Worm (Caenorhabditis elegans) whole organism, L4/young adult: ENCODE results near the gene rabs-5.
"Not testable (repeated sequence)": the region's sequence is repeated elsewhere in the genome, so short reads cannot be mapped to it uniquely, and the experiment has no call there.

ENCODE experiments used
- W03F9.2 ChIP-seq: fragments of 150-350 bp; optimal IDR thresholded peaks from 2 replicates; lab custom pipeline; 2014; ENCODE audit warnings: missing biosample characterization, missing genetic modification characterization
- dao-5 ChIP-seq: sonication (generic microtip); optimal IDR thresholded peaks from 2 replicates; lab custom pipeline; 2016; ENCODE audit warnings: missing genotype, missing genetic modification characterization, moderate library complexity, missing compliant biosample characterization
- him-1 ChIP-seq: sonication (generic microtip); optimal IDR thresholded peaks from 2 replicates; lab custom pipeline; 2016; ENCODE audit warnings: missing genotype, missing genetic modification reagents, missing genetic modification characterization, missing compliant biosample characterization

rabs-5 gene

ce11 chrIV:8133536-8133935 lies 26.1 kb upstream of the rabs-5 start, which contains the start of gene sph-1:
TSS of gene sph-1 (minus strand) at chrIV:8133558.
- TF ChIP-seq W03F9.2 (tag; lab: Kevin White, UChicago): peak; percentile 44
- TF ChIP-seq him-1: no peak

DNA sequence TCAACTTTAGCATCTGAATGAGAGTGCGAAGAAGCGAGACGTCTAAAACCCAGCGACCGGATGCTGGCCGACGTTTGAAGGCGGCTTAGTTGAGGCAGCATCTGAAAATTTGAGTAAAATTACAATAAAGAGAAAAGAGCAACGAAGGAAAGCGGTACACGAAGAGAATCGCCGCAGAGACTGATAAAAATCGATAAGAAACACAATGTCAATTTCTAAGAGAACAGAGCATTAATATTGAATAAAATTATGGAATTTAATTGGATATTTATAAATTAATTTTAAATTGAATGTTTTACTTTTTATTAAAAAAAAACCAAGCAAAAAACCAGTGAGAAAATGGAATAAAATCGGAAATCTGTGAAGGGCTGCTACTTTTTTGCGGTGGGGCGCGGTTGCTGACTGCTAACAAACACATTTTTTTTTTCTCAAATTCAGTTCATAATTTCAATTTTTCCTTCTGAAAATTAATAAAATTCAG lies 22.8 kb upstream of the rabs-5 start, which contains the start of the genes ndub-11 and moc-3:
Gene ndub-11 (minus strand): TSS at position 101 of the 481 bp plus-strand sequence.
Gene moc-3 (plus strand): TSS at position 431 of the 481 bp plus-strand sequence.
- TF ChIP-seq dao-5 (tag; lab: Kevin White, UChicago): no peak
- no peak for TF ChIP-seq him-1
- no peak for TF ChIP-seq W03F9.2 (tag; lab: Kevin White, UChicago)

DNA sequence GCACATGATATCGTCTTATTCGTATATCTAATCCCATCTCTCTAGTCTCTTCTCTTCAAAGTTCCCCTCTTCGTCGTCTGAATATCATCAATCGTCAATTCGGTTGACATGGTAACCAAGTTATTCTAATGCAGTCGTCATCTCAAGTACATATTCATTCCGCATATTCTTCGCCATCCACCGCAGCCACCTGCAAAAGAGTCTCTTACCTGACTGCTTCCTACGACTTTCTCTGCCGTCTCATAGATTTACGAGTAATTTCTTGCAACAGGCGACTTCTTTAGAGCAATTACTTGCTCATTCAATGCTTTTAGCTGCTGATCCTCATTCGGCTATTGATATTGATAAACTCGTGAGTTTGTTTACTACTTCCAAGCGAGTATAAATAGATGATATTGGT lies 20.0 kb upstream of the rabs-5 start:
- TF ChIP-seq dao-5 (tag; lab: Kevin White, UChicago): no peak
- no peak for TF ChIP-seq W03F9.2 (tag; lab: Kevin White, UChicago)
- TF ChIP-seq him-1: no peak

DNA sequence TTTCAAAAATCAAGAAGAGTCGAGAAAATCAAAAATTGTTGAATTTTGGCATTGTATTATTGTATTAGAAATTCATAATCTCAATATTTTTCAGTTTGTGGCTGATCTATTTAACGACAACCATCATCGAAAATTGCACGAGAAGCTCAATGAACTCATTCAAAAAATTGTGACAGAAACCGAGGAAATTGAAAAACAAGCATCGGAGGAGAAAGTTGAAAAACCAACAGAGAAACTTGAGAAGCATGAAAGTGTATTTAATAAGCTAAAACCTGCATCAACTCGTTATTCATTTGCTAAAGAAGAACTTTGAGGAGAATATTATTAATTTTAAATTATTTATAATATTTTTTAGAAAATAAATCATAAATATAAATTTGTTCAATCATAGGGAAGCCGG lies 19.5 kb upstream of the rabs-5 start, which contains the start of gene ceph-41:
Gene ceph-41 (plus strand): TSS at position 301 of the 400 bp plus-strand sequence.
- TF ChIP-seq him-1 (no peak), dao-5 (tag; lab: Kevin White, UChicago) (no peak), W03F9.2 (tag; lab: Kevin White, UChicago) (no peak)

DNA sequence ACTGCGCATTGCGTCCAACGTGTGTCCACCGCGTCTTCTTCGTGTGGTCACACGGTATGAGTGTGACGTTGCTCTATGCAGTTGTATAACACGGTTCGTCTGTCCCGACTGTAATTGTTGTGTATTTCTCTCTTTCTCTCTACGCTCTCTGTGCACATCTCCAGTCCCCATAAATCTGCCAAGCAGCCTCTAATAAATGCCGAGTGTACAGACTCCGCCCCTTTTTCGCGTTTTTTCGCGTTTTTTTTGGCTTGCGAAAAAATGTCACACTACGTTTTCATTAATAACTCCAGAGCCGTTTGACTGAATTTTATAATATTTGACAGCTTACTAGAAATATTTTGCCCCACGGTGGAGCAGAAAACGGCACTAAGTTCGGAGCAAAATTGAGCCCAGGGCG lies 14.9 kb upstream of the rabs-5 start, which contains the start of gene erp-44.3:
Gene erp-44.3 (plus strand): TSS at position 301 of the 400 bp plus-strand sequence.
- TF ChIP-seq him-1; dao-5 (tag; lab: Kevin White, UChicago); W03F9.2 (tag; lab: Kevin White, UChicago): not testable (repeated sequence)

DNA sequence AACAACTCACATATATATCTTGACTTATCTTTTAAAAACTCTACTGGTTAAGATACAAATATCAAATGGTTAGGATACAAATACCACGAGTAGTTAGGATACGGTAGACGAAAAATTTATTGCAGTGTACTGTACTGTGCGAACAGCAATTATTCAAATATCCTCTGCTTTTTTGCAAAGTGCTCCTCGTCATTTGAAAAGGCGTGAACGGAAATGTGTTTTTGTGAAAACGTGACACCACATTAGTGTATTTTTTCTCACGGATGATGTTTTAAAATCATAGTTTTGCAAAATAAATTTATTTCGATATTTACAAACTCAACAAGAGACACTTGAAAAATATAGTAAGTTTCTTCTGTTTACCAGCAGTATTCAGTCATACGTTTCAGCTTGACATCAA lies 11.4 kb upstream of the rabs-5 start, which contains the start of gene F42G8.8:
Gene F42G8.8 (plus strand): TSS at position 301 of the 400 bp plus-strand sequence.
- TF ChIP-seq him-1 (no peak), dao-5 (tag; lab: Kevin White, UChicago) (no peak), W03F9.2 (tag; lab: Kevin White, UChicago) (no peak)

DNA sequence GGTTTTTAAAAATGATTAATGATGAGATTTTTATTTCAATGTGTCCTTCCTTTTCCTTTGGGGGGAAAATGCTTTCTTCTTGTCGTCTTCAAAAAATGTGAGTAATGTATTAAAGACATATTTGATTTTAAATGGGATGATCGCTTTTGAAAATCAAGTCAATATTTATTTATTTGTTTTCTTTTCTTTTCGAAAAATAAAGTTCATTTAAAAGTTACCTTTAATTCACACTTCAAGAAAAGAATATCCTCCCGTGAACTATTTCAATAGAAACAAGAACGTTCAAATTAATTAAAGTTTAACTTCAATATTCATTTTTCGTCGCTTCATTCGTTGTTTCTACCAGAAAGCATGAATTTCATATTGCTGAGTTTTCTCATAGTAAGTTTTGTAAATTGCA lies 8.1 kb upstream of the rabs-5 start, which contains the start of gene irld-8:
Gene irld-8 (plus strand): TSS at position 301 of the 400 bp plus-strand sequence.
- TF ChIP-seq W03F9.2 (tag; lab: Kevin White, UChicago): no peak
- no peak for TF ChIP-seq him-1
- TF ChIP-seq dao-5 (tag; lab: Kevin White, UChicago): no peak

- TF ChIP-seq him-1 (no peak), W03F9.2 (tag; lab: Kevin White, UChicago) (no peak), dao-5 (tag; lab: Kevin White, UChicago) (no peak)
Measured at ce11 chrIV:8114535-8114934, 7.1 kb upstream of the rabs-5 start.

DNA sequence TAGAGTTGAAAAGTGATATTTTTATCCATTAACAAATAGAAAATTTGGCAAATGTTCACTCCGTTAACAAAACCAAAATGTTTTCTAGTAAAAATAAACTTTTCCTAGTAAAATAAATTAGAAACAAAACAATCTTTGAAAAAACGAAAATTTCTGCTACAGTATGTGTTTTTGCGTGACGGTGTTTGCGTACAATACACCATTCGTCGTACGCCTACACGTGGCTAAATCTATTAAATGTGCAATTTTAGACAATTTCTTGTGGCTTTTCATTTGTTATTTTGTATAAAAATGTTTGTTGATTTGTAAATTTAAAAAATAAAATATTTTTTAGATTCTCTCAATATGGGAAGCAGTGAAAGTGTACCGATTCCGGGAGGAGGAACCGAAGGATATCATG lies 5.8 kb upstream of the rabs-5 start, which contains the start of gene Y42H9AR.1:
Gene Y42H9AR.1 (plus strand): TSS at position 233 of the 400 bp plus-strand sequence.
- peak; percentile 61 for TF ChIP-seq W03F9.2 (tag; lab: Kevin White, UChicago)
- TF ChIP-seq him-1: no peak

ce11 chrIV:8112646-8113045 lies 5.2 kb upstream of the rabs-5 start:
- TF ChIP-seq W03F9.2 (tag; lab: Kevin White, UChicago) (no peak), dao-5 (tag; lab: Kevin White, UChicago) (no peak), him-1 (no peak)

DNA sequence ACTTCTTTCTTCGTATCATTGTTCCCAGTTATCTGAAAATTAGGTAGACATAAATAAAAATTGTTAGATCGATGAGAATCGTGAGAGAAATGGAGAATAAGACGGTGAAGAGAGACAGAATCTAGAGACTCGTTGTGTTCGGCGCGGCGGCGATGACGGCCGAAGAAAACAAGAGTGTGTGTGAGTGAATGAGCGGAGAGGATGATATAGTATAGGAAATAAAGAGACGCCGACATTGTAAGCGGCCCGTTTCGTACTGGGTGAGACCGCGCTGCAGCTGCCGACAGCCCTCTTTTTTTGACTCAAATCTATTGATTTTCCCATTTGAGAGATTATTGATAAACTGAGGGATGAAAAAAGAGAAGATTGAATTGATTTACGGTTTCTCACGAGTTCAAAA lies 4.8 kb upstream of the rabs-5 start, which contains the start of gene Y42H9AR.4:
Gene Y42H9AR.4 (minus strand): TSS at position 32 of the 400 bp plus-strand sequence.
- no peak for TF ChIP-seq him-1
- TF ChIP-seq W03F9.2 (tag; lab: Kevin White, UChicago): no peak
- TF ChIP-seq dao-5 (tag; lab: Kevin White, UChicago): no peak

- no peak for TF ChIP-seq him-1
- no peak for TF ChIP-seq dao-5 (tag; lab: Kevin White, UChicago)
Measured at ce11 chrIV:8105083-8105482, 2.3 kb downstream of the rabs-5 start.

ce11 chrIV:8103196-8103595 lies 4.2 kb downstream of the rabs-5 start:
- TF ChIP-seq W03F9.2 (tag; lab: Kevin White, UChicago) (no peak), dao-5 (tag; lab: Kevin White, UChicago) (no peak), him-1 (no peak)

- TF ChIP-seq him-1: no peak
- no peak for TF ChIP-seq dao-5 (tag; lab: Kevin White, UChicago)
- no peak for TF ChIP-seq W03F9.2 (tag; lab: Kevin White, UChicago)
Measured at ce11 chrIV:8102231-8102630, 5.2 kb downstream of the rabs-5 start, which contains the start of gene Y42H9AR.5. TSS of gene Y42H9AR.5 (plus strand) at chrIV:8102531.

DNA sequence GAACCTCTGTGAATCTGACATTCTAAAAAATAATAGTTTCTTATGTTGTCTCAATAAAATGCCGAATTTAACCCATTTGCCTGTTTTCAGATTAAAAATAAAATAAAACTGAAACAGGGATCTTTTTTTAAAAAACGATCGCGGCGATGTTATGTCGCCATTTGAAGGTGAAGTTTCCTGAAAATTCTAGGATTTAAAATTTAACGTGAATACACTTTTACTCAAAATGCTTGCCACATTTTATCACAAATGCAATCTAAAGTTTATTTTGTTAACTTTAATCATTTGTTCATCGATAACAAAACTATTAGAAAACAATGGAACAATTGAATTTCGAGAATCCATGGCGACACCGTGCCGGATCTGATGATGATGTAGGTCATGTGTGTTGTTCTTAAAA lies 7.8 kb downstream of the rabs-5 start, which contains the start of gene Y42H9AR.2:
Gene Y42H9AR.2 (plus strand): TSS at position 301 of the 400 bp plus-strand sequence.
- TF ChIP-seq dao-5 (tag; lab: Kevin White, UChicago) (no peak), him-1 (no peak), W03F9.2 (tag; lab: Kevin White, UChicago) (no peak)
